Worm (Caenorhabditis elegans) whole organism, late embryonic: ENCODE results near the gene nspa-8.

Experiments
- ahr-1 ChIP-seq: sonication (generic microtip); optimal IDR thresholded peaks from 2 replicates; lab custom pipeline; 2016; ENCODE audit warnings: missing genetic modification characterization, missing compliant biosample characterization
- ceh-14 ChIP-seq: sonication (generic microtip); optimal IDR thresholded peaks from 2 replicates; lab custom pipeline; 2016; ENCODE audit warnings: missing genotype, missing genetic modification characterization, missing compliant biosample characterization
- ceh-6 ChIP-seq: fragments of 200-800 bp; sonication (Bioruptor generic); optimal IDR thresholded peaks from 2 replicates; lab custom pipeline; 2018; ENCODE audit warnings: mild to moderate bottlenecking, missing genetic modification characterization, missing compliant biosample characterization
- dve-1 ChIP-seq: sonication (generic microtip); optimal IDR thresholded peaks from 2 replicates; lab custom pipeline; 2017; ENCODE audit warnings: antibody characterized with exemption, mild to moderate bottlenecking, missing genetic modification characterization, missing compliant biosample characterization
- fax-1 ChIP-seq: sonication (generic microtip); optimal IDR thresholded peaks from 2 replicates; lab custom pipeline; 2016; ENCODE audit warnings: missing genotype, missing genetic modification characterization, missing compliant biosample characterization
- fkh-10 ChIP-seq: fragments of 150-350 bp; optimal IDR thresholded peaks from 2 replicates; lab custom pipeline; 2014; ENCODE audit warnings: missing biosample characterization, missing genetic modification reagents, missing genetic modification characterization
- lim-6 ChIP-seq: sonication (generic microtip); optimal IDR thresholded peaks from 2 replicates; lab custom pipeline; 2016; ENCODE audit warnings: missing genetic modification characterization, missing compliant biosample characterization
- nfya-1 ChIP-seq: sonication (generic microtip); optimal IDR thresholded peaks from 2 replicates; lab custom pipeline; 2017; ENCODE audit warnings: missing genetic modification characterization, mild to moderate bottlenecking, missing compliant biosample characterization, antibody characterized with exemption, moderate library complexity
- nhr-11 ChIP-seq: fragments of 150-350 bp; optimal IDR thresholded peaks from 2 replicates; lab custom pipeline; 2014; ENCODE audit warnings: missing biosample characterization, missing genetic modification characterization
- pag-3 ChIP-seq: sonication (generic microtip); optimal IDR thresholded peaks from 2 replicates; lab custom pipeline; 2016; ENCODE audit warnings: missing compliant biosample characterization, missing genetic modification characterization, borderline replicate concordance
- pha-4 ChIP-seq: fragments of 150-350 bp; optimal IDR thresholded peaks from 2 replicates; lab custom pipeline; 2018; ENCODE audit warnings: missing biosample characterization, missing genetic modification reagents, missing genetic modification characterization
- pqm-1 ChIP-seq: sonication (generic microtip); optimal IDR thresholded peaks from 2 replicates; lab custom pipeline; 2016; ENCODE audit warnings: missing genetic modification characterization, missing compliant biosample characterization
- syd-9 ChIP-seq: sonication (generic microtip); optimal IDR thresholded peaks from 2 replicates; lab custom pipeline; 2016; ENCODE audit warnings: mild to moderate bottlenecking, missing genetic modification characterization, moderate library complexity, missing compliant biosample characterization
- unc-3 ChIP-seq, 2 experiments: fragments of 200-800 bp in 1 of 2; sonication (Bioruptor generic) in 1 of 2; sonication (generic microtip) in 1 of 2; conservative IDR thresholded peaks in 1 of 2; optimal IDR thresholded peaks in 1 of 2; 2 replicates each; pipeline versions ENCODE4 v1.3.6 to Lab custom; 2016 to 2022; ENCODE audit warnings: missing compliant biosample characterization in 2 of 2, missing genetic modification characterization in 2 of 2, missing genetic modification reagents in 1 of 2

DNA sequence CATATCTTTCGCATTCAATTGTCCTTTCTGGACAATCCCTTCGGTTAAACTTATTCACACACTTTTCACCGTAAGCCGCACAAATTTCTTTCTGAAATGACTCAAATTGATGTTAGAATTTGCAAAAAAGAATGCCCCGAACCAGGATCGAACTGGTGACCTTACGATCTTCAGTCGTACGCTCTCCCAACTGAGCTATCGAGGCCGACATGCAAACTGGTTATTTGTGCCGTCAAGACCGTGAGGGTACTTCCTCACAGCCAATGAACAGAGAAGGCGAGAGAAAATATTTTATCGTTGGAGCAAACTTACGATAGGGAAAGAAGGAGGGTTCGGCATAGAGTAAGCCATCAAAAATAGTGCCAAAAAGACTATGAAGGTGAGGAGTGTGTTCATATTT, 49.4 kb upstream of the nspa-8 start:
- TF ChIP-seq nhr-11 (no peak), ahr-1 (tag; lab: Kevin White, UChicago) (no peak), ceh-14 (tag; lab: Kevin White, UChicago) (no peak), lim-6 (no peak), unc-3 (GFP tag; conservative IDR thresholded peaks at IDR 0.05; lab: Robert Waterston, UW) (peak; percentile 64), unc-3 (tag; optimal IDR thresholded peaks at IDR 0.05; lab: Kevin White, UChicago) (no peak), pha-4 (tag; lab: Kevin White, UChicago) (no peak), pqm-1 (no peak), dve-1 (tag; lab: Kevin White, UChicago) (no peak), pag-3 (tag; lab: Kevin White, UChicago) (no peak), nfya-1 (tag; lab: Kevin White, UChicago) (peak; percentile 40), ceh-6 (peak; percentile 46), fkh-10 (GFP tag; lab: Kevin White, UChicago) (no peak), fax-1 (no peak), syd-9 (tag; lab: Kevin White, UChicago) (no peak)
